Worm (Caenorhabditis elegans) whole organism, L4/young adult: ENCODE data around the gene fbxa-171.

Experiments used
- W03F9.2 ChIP-seq: fragments of 150-350 bp; optimal IDR thresholded peaks from 2 replicates; lab custom pipeline; 2014; ENCODE audit warnings: missing biosample characterization, missing genetic modification characterization
- dao-5 ChIP-seq: sonication (generic microtip); optimal IDR thresholded peaks from 2 replicates; lab custom pipeline; 2016; ENCODE audit warnings: missing genotype, missing genetic modification characterization, moderate library complexity, missing compliant biosample characterization
- him-1 ChIP-seq: sonication (generic microtip); optimal IDR thresholded peaks from 2 replicates; lab custom pipeline; 2016; ENCODE audit warnings: missing genotype, missing genetic modification reagents, missing genetic modification characterization, missing compliant biosample characterization

- no peak for TF ChIP-seq dao-5 (tag; lab: Kevin White, UChicago)
- TF ChIP-seq him-1 (tag; lab: Kevin White, UChicago) = no peak
- no peak for TF ChIP-seq W03F9.2 (tag; lab: Kevin White, UChicago)
Measured at ce11 chrV:17531410-17531809, 34.4 kb downstream of the fbxa-171 start, which contains the start of gene C18D4.4.
